Worm (Caenorhabditis elegans) whole organism, mixed stage, embryonic: ENCODE measurements around the gene Y82E9BR.9.

Experiments
- drap-1 ChIP-seq: fragments of 200-800 bp; sonication (Bioruptor generic); optimal IDR thresholded peaks from 3 replicates; lab custom pipeline; 2018; ENCODE audit warnings: mild to moderate bottlenecking, missing genetic modification characterization, missing compliant biosample characterization
- nhr-2 ChIP-seq: fragments of 150-350 bp; optimal IDR thresholded peaks from 2 replicates; lab custom pipeline; 2014; ENCODE audit warnings: missing biosample characterization, missing genetic modification characterization

- TF ChIP-seq drap-1 (GFP tag; lab: Kevin White, UChicago), result no peak
- no peak for TF ChIP-seq nhr-2
Observed at ce11 chrIII:1331894-1332293, 27.7 kb downstream of the Y82E9BR.9 start, which contains the start of gene Y82E9BL.19.
